Fruit fly (Drosophila melanogaster) whole organism, pupa: ENCODE measurements around the gene CG46387.

ENCODE experiments used
- CG12605 ChIP-seq: fragments of 200-800 bp; sonication (Bioruptor generic); IDR thresholded peaks from 2 replicates; pipeline ENCODE4 v1.3.6; 2022; ENCODE audit warnings: missing biosample characterization, missing genetic modification characterization
- CG14655 ChIP-seq: fragments of 200-800 bp; sonication (Bioruptor generic); optimal IDR thresholded peaks from 3 replicates; lab custom pipeline; 2017; ENCODE audit warnings: mild to moderate bottlenecking, missing biosample characterization, missing genetic modification reagents, missing genetic modification characterization
- CG32121 ChIP-seq: fragments of 200-800 bp; sonication (Bioruptor generic); IDR thresholded peaks from 2 replicates; pipeline ENCODE4 v1.3.6; 2022; ENCODE audit warnings: missing biosample characterization, missing genetic modification characterization
- CG34367 ChIP-seq: fragments of 200-800 bp; sonication (Bioruptor generic); optimal IDR thresholded peaks from 2 replicates; lab custom pipeline; 2018; ENCODE audit warnings: missing biosample characterization, mild to moderate bottlenecking, missing genetic modification characterization
- CG9948 ChIP-seq: fragments of 200-800 bp; sonication (Bioruptor generic); optimal IDR thresholded peaks from 2 replicates; lab custom pipeline; 2018; ENCODE audit warnings: missing biosample characterization, mild to moderate bottlenecking, missing genetic modification characterization, moderate library complexity
- D1 ChIP-seq: fragments of 200-800 bp; sonication (Bioruptor generic); optimal IDR thresholded peaks from 2 replicates; lab custom pipeline; 2018; ENCODE audit warnings: missing biosample characterization, mild to moderate bottlenecking, missing genetic modification characterization, moderate library complexity
- Ets98B ChIP-seq: fragments of 200-800 bp; sonication (Bioruptor generic); IDR thresholded peaks from 2 replicates; pipeline ENCODE4 v1.3.6; 2022; ENCODE audit warnings: missing biosample characterization, missing genetic modification characterization
- fd96Ca ChIP-seq: fragments of 200-800 bp; sonication (Bioruptor generic); IDR thresholded peaks from 3 replicates; pipeline ENCODE4 v1.3.6; 2022; ENCODE audit warnings: missing biosample characterization, missing genetic modification characterization
- gl ChIP-seq: fragments of 200-800 bp; sonication (Bioruptor generic); optimal IDR thresholded peaks from 2 replicates; lab custom pipeline; 2018; ENCODE audit warnings: missing biosample characterization, mild to moderate bottlenecking, missing genetic modification characterization

The CG46387 gene

dm6 chr3L:9904988-9905387, 6.6 kb downstream of the CG46387 start:
- TF ChIP-seq fd96Ca (GFP tag; lab: Robert Waterston, UW) (no peak), CG34367 (no peak), gl (tag; lab: Kevin White, UChicago) (no peak), Ets98B (no peak)

dm6 chr3L:9907719-9908170, 9.3 kb downstream of the CG46387 start, which contains the start of gene bma:
TSS of gene bma (plus strand) at chr3L:9908120.
- TF ChIP-seq CG14655 = no peak
- TF ChIP-seq CG12605 (GFP tag; lab: Robert Waterston, UW) = peak; percentile 40; the same call in 1 of the 2 replicates

- peak; percentile 94 for TF ChIP-seq CG12605 (GFP tag; lab: Robert Waterston, UW)
- TF ChIP-seq D1 = no peak
- no peak for TF ChIP-seq CG32121 (GFP tag; lab: Robert Waterston, UW)
- TF ChIP-seq CG9948 (tag; lab: Kevin White, UChicago) = no peak
- TF ChIP-seq gl (tag; lab: Kevin White, UChicago) = no peak
- TF ChIP-seq CG14655 = no peak
- no peak for TF ChIP-seq fd96Ca (GFP tag; lab: Robert Waterston, UW)
Measured at dm6 chr3L:9927169-9927568, 28.7 kb downstream of the CG46387 start.
